Fruit fly (Drosophila melanogaster): ENCODE results near the gene CG42393.

The CG42393 gene

dm6 chr3L:18013186-18013921, 29.2 kb upstream of the CG42393 start (continued):
- TF ChIP-seq CG8632 (GFP tag; optimal IDR thresholded peaks at IDR 0.05), result no peak
- TF ChIP-seq Ets21C (GFP tag; optimal IDR thresholded peaks at IDR 0.05), result no peak
- no peak for TF ChIP-seq topi (GFP tag; optimal IDR thresholded peaks at IDR 0.05)
- no peak for TF ChIP-seq CG10631 (GFP tag; optimal IDR thresholded peaks at IDR 0.05)
- no peak for TF ChIP-seq fd59A (GFP tag; optimal IDR thresholded peaks at IDR 0.05)
- peak; percentile 3 for TF ChIP-seq CG3919 (GFP tag; optimal IDR thresholded peaks at IDR 0.05)
- TF ChIP-seq eg (GFP tag; IDR thresholded peaks at IDR 0.05), result peak; percentile 36; the same call in 1 of the 3 replicates
- peak; percentile 23 for TF ChIP-seq Sox102F (GFP tag; optimal IDR thresholded peaks at IDR 0.05)
- TF ChIP-seq spab (GFP tag; optimal IDR thresholded peaks at IDR 0.05), result peak; percentile 49
- TF ChIP-seq CG15336 (GFP tag; IDR thresholded peaks at IDR 0.05), result peak; percentile 64
- no peak for TF ChIP-seq CG11294 (GFP tag; IDR thresholded peaks at IDR 0.05)
- TF ChIP-seq Smox (GFP tag; optimal IDR thresholded peaks at IDR 0.05), result no peak
- peak; percentile 14 for TF ChIP-seq net (GFP tag; optimal IDR thresholded peaks at IDR 0.05)
- no peak for TF ChIP-seq CG7368 (GFP tag; optimal IDR thresholded peaks at IDR 0.05)
- TF ChIP-seq vri (GFP tag; optimal IDR thresholded peaks at IDR 0.05), result peak; percentile 33
- peak; percentile 5 for TF ChIP-seq Sox14 (GFP tag; optimal IDR thresholded peaks at IDR 0.05)
- TF ChIP-seq CG6163 (GFP tag; IDR thresholded peaks at IDR 0.05), result peak; percentile 30; the same call in 2 of the 3 replicates
- TF ChIP-seq acj6 (GFP tag; optimal IDR thresholded peaks at IDR 0.05), result no peak
- TF ChIP-seq CG3032 (tag; optimal IDR thresholded peaks at IDR 0.05), result no peak
- no peak for TF ChIP-seq CG11762 (GFP tag; optimal IDR thresholded peaks at IDR 0.05; ENCODE audit: insufficient read depth)
- TF ChIP-seq CG9139 (GFP tag; optimal IDR thresholded peaks at IDR 0.05), result peak; percentile 49
- no peak for TF ChIP-seq Hr38 (GFP tag; optimal IDR thresholded peaks at IDR 0.05)
- TF ChIP-seq CG34406 (GFP tag; optimal IDR thresholded peaks at IDR 0.05), result no peak
- no peak for TF ChIP-seq dac (GFP tag; optimal IDR thresholded peaks at IDR 0.05)
- TF ChIP-seq Lpt (GFP tag; optimal IDR thresholded peaks at IDR 0.05), result peak; percentile 87
- no peak for TF ChIP-seq CG6792 (GFP tag; optimal IDR thresholded peaks at IDR 0.05)
- TF ChIP-seq esn (GFP tag; optimal IDR thresholded peaks at IDR 0.05), result no peak
- no peak for TF ChIP-seq CG4318 (GFP tag; optimal IDR thresholded peaks at IDR 0.05)
- TF ChIP-seq Blimp-1 (GFP tag; optimal IDR thresholded peaks at IDR 0.05), result peak; percentile 23
- peak; percentile 19 for TF ChIP-seq CG32006 (GFP tag; optimal IDR thresholded peaks at IDR 0.05)
- peak; percentile 61 for TF ChIP-seq CG6808 (GFP tag; optimal IDR thresholded peaks at IDR 0.05)
- peak; percentile 31 for TF ChIP-seq fd85E (GFP tag; optimal IDR thresholded peaks at IDR 0.05)
- TF ChIP-seq CG10669 (GFP tag; optimal IDR thresholded peaks at IDR 0.05), result no peak
- TF ChIP-seq achi (GFP tag; optimal IDR thresholded peaks at IDR 0.05), result peak; percentile 17
- no peak for TF ChIP-seq pdm3 (GFP tag; optimal IDR thresholded peaks at IDR 0.05)
- no peak for TF ChIP-seq cyc (GFP tag; optimal IDR thresholded peaks at IDR 0.05)

dm6 chr3L:18014290-18014689, 28.2 kb upstream of the CG42393 start:
- TF ChIP-seq CG4318 (GFP tag; optimal IDR thresholded peaks at IDR 0.05) (no peak), Gug (GFP tag; IDR thresholded peaks at IDR 0.05) (no peak), Eip78C (GFP tag) (peak; percentile 54), dac (GFP tag; optimal IDR thresholded peaks at IDR 0.05) (no peak), CG10669 (GFP tag; optimal IDR thresholded peaks at IDR 0.05) (no peak), CG8119 (GFP tag; IDR thresholded peaks at IDR 0.05) (no peak), CG6854 (GFP tag; optimal IDR thresholded peaks at IDR 0.05) (no peak), achi (GFP tag; optimal IDR thresholded peaks at IDR 0.05) (no peak), CG16779 (tag; optimal IDR thresholded peaks at IDR 0.05) (no peak), dsx (GFP tag; optimal IDR thresholded peaks at IDR 0.05; ENCODE audit: poor library complexity, severe bottlenecking) (no peak), Eip93F (GFP tag; optimal IDR thresholded peaks at IDR 0.05) (peak; percentile 80), acj6 (GFP tag; optimal IDR thresholded peaks at IDR 0.05) (no peak), CG11762 (GFP tag; optimal IDR thresholded peaks at IDR 0.05; ENCODE audit: insufficient read depth) (no peak), CG10631 (GFP tag; optimal IDR thresholded peaks at IDR 0.05) (no peak), Met (GFP tag; optimal IDR thresholded peaks at IDR 0.05) (peak; percentile 47), Sox15 (GFP tag; optimal IDR thresholded peaks at IDR 0.05) (no peak), CG34406 (GFP tag; optimal IDR thresholded peaks at IDR 0.05) (no peak), CG31627 (GFP tag; optimal IDR thresholded peaks at IDR 0.05) (no peak), CG1621 (tag; optimal IDR thresholded peaks at IDR 0.05) (no peak), Blimp-1 (GFP tag; optimal IDR thresholded peaks at IDR 0.05) (peak; percentile 71), fd59A (GFP tag; optimal IDR thresholded peaks at IDR 0.05) (no peak), CG3032 (tag; optimal IDR thresholded peaks at IDR 0.05) (no peak), Eip75B (GFP tag; optimal IDR thresholded peaks at IDR 0.05) (no peak), CG3919 (GFP tag; optimal IDR thresholded peaks at IDR 0.05) (no peak), CG6808 (GFP tag; optimal IDR thresholded peaks at IDR 0.05) (no peak), vri (GFP tag; optimal IDR thresholded peaks at IDR 0.05) (peak; percentile 91), Smox (GFP tag; optimal IDR thresholded peaks at IDR 0.05) (no peak), Sox14 (GFP tag; optimal IDR thresholded peaks at IDR 0.05) (peak; percentile 20), Sox102F (GFP tag; optimal IDR thresholded peaks at IDR 0.05) (peak; percentile 2)

All from whole organism, prepupa.